Fruit fly (Drosophila melanogaster) whole organism, embryonic: ENCODE data around the gene Ufsp2.
A peak's percentile ranks its signal among the peaks of the same experiment; 100 is the strongest.

ENCODE experiments used
- ATbp ChIP-seq: fragments of 200-800 bp; sonication (Bioruptor generic); optimal IDR thresholded peaks from 2 replicates; lab custom pipeline; 2017; ENCODE audit warnings: missing biosample characterization, mild to moderate bottlenecking, missing genetic modification characterization, missing genetic modification reagents
- Asciz ChIP-seq: fragments of 200-800 bp; sonication (Bioruptor generic); optimal IDR thresholded peaks from 2 replicates; lab custom pipeline; 2017; ENCODE audit warnings: missing biosample characterization, mild to moderate bottlenecking, missing genetic modification characterization, missing genetic modification reagents
- BEAF-32 ChIP-seq: fragments of 200-800 bp; sonication (Bioruptor generic); optimal IDR thresholded peaks from 3 replicates; lab custom pipeline; 2017; ENCODE audit warnings: missing biosample characterization, missing genetic modification characterization, mild to moderate bottlenecking, moderate library complexity, missing genetic modification reagents
- CG10366 ChIP-seq: fragments of 200-800 bp; sonication (Bioruptor generic); IDR thresholded peaks from 2 replicates; pipeline ENCODE4 v1.3.6; 2022; ENCODE audit warnings: missing biosample characterization, missing genetic modification characterization
- CG11085 ChIP-seq: fragments of 200-800 bp; sonication (Bioruptor generic); IDR thresholded peaks from 2 replicates; pipeline ENCODE4 v1.3.6; 2022; ENCODE audit warnings: missing biosample characterization, missing genetic modification characterization
- CG12219 ChIP-seq: fragments of 200-800 bp; sonication (Bioruptor generic); optimal IDR thresholded peaks from 3 replicates; lab custom pipeline; 2018; ENCODE audit warnings: missing biosample characterization, mild to moderate bottlenecking, missing genetic modification characterization
- CG14441 ChIP-seq: fragments of 200-800 bp; sonication (Bioruptor generic); IDR thresholded peaks from 2 replicates; pipeline ENCODE4 v1.3.6; 2022; ENCODE audit warnings: missing biosample characterization, missing genetic modification characterization
- CG15514 ChIP-seq: fragments of 200-800 bp; sonication (Bioruptor generic); optimal IDR thresholded peaks from 3 replicates; lab custom pipeline; 2017; ENCODE audit warnings: missing biosample characterization, missing genetic modification characterization, mild to moderate bottlenecking, moderate library complexity, missing genetic modification reagents
- CG17568 ChIP-seq: fragments of 200-800 bp; sonication (Bioruptor generic); optimal IDR thresholded peaks from 2 replicates; lab custom pipeline; 2018; ENCODE audit warnings: missing biosample characterization, mild to moderate bottlenecking, missing genetic modification characterization, moderate library complexity
- CG17912 ChIP-seq: fragments of 200-800 bp; sonication (Bioruptor generic); optimal IDR thresholded peaks from 2 replicates; lab custom pipeline; 2018; ENCODE audit warnings: missing biosample characterization, mild to moderate bottlenecking, missing genetic modification characterization
- CG31388 ChIP-seq: fragments of 200-800 bp; sonication (Bioruptor generic); optimal IDR thresholded peaks from 2 replicates; lab custom pipeline; 2016; ENCODE audit warnings: missing biosample characterization, missing genetic modification characterization
- CG3281 ChIP-seq: fragments of 200-800 bp; sonication (Bioruptor generic); optimal IDR thresholded peaks from 3 replicates; lab custom pipeline; 2017; ENCODE audit warnings: missing biosample characterization, mild to moderate bottlenecking, missing genetic modification characterization
- CG34224 ChIP-seq: fragments of 200-800 bp; sonication (Bioruptor generic); IDR thresholded peaks from 3 replicates; pipeline ENCODE4 v1.3.6; 2022; ENCODE audit warnings: missing biosample characterization, missing genetic modification characterization; ENCODE audit not compliant: partially characterized antibody
- CG6813 ChIP-seq: fragments of 200-800 bp; sonication (Bioruptor generic); optimal IDR thresholded peaks from 2 replicates; lab custom pipeline; 2017; ENCODE audit warnings: missing biosample characterization, missing genetic modification characterization, mild to moderate bottlenecking, moderate library complexity, missing genetic modification reagents
- CG7745 ChIP-seq: fragments of 200-800 bp; sonication (Bioruptor generic); optimal IDR thresholded peaks from 2 replicates; lab custom pipeline; 2018; ENCODE audit warnings: missing biosample characterization, mild to moderate bottlenecking, missing genetic modification characterization, moderate library complexity
- CG7786 ChIP-seq: fragments of 200-800 bp; sonication (Bioruptor generic); optimal IDR thresholded peaks from 2 replicates; lab custom pipeline; 2016; ENCODE audit warnings: missing biosample characterization, missing genetic modification characterization
- CG8281 ChIP-seq: fragments of 200-800 bp; sonication (Bioruptor generic); optimal IDR thresholded peaks from 2 replicates; lab custom pipeline; 2018; ENCODE audit warnings: missing biosample characterization, mild to moderate bottlenecking, missing genetic modification characterization, moderate library complexity
- CG8290 ChIP-seq, 3 experiments: fragments of 200-800 bp; sonication (Bioruptor generic); optimal IDR thresholded peaks; 2 replicates each; lab custom pipeline; 2016 to 2019; ENCODE audit warnings: missing biosample characterization in 3 of 3, missing genetic modification characterization in 3 of 3, mild to moderate bottlenecking in 2 of 3, moderate library complexity in 1 of 3
- Dll ChIP-seq: fragments of 200-800 bp; sonication (Bioruptor generic); IDR thresholded peaks from 4 replicates; pipeline ENCODE4 v1.3.6; 2022; ENCODE audit warnings: missing biosample characterization, missing genetic modification characterization; ENCODE audit not compliant: partially characterized antibody
- Fer1 ChIP-seq: fragments of 200-800 bp; sonication (Bioruptor generic); optimal IDR thresholded peaks from 2 replicates; lab custom pipeline; 2017; ENCODE audit warnings: missing biosample characterization, mild to moderate bottlenecking, missing genetic modification characterization
- H15 ChIP-seq: fragments of 200-800 bp; sonication (Bioruptor generic); IDR thresholded peaks from 3 replicates; pipeline ENCODE4 v1.3.6; 2022; ENCODE audit warnings: missing biosample characterization, missing genetic modification characterization
- Hey ChIP-seq: fragments of 200-800 bp; sonication (Bioruptor generic); optimal IDR thresholded peaks from 3 replicates; lab custom pipeline; 2018; ENCODE audit warnings: missing biosample characterization, mild to moderate bottlenecking, missing genetic modification characterization
- HmgZ ChIP-seq: fragments of 200-800 bp; sonication (Bioruptor generic); optimal IDR thresholded peaks from 2 replicates; lab custom pipeline; 2018; ENCODE audit warnings: missing biosample characterization, mild to moderate bottlenecking, missing genetic modification characterization
- Jarid2 ChIP-seq: fragments of 200-800 bp; sonication (Bioruptor generic); optimal IDR thresholded peaks from 3 replicates; lab custom pipeline; 2017; ENCODE audit warnings: mild to moderate bottlenecking, missing biosample characterization, missing genetic modification reagents, missing genetic modification characterization
- Med ChIP-seq: fragments of 200-800 bp; sonication (Bioruptor generic); peaks from one replicate; lab custom pipeline; 2016; ENCODE audit warnings: missing biosample characterization, missing genetic modification characterization, mild to moderate bottlenecking, inconsistent platforms, moderate library complexity
- NFAT ChIP-seq: fragments of 200-800 bp; sonication (Bioruptor generic); IDR thresholded peaks from 2 replicates; pipeline ENCODE4 v1.3.6; 2022; ENCODE audit warnings: missing biosample characterization, missing genetic modification characterization
- Ptx1 ChIP-seq: fragments of 200-800 bp; sonication (Bioruptor generic); IDR thresholded peaks from 2 replicates; pipeline ENCODE4 v1.3.6; 2022; ENCODE audit warnings: missing biosample characterization, missing genetic modification characterization
- Stat92E ChIP-seq, 3 experiments: fragments of >200 bp in 2 of 3; fragments of 200-800 bp in 1 of 3; sonication (Bioruptor generic) in 1 of 3; optimal IDR thresholded peaks; 2 replicates each; lab custom pipeline; 2017 to 2019; ENCODE audit warnings: missing biosample characterization in 3 of 3, missing genetic modification characterization in 3 of 3, mild to moderate bottlenecking in 1 of 3, moderate library complexity in 1 of 3
- Tbp ChIP-seq: fragments of >200 bp; optimal IDR thresholded peaks from 2 replicates; lab custom pipeline; 2018; ENCODE audit warnings: missing biosample characterization, missing genetic modification characterization
- YL-1 ChIP-seq: fragments of 200-800 bp; sonication (Bioruptor generic); optimal IDR thresholded peaks from 3 replicates; lab custom pipeline; 2017; ENCODE audit warnings: missing biosample characterization, mild to moderate bottlenecking, missing genetic modification characterization
- chn ChIP-seq: fragments of 200-800 bp; sonication (Bioruptor generic); optimal IDR thresholded peaks from 2 replicates; lab custom pipeline; 2016; ENCODE audit warnings: missing biosample characterization, missing genetic modification characterization
- dimm ChIP-seq: fragments of 200-800 bp; sonication (Bioruptor generic); IDR thresholded peaks from 2 replicates; pipeline ENCODE4 v1.3.6; 2022; ENCODE audit warnings: missing biosample characterization, missing genetic modification characterization
- dm ChIP-seq: fragments of 200-800 bp; sonication (Bioruptor generic); optimal IDR thresholded peaks from 3 replicates; lab custom pipeline; 2016; ENCODE audit warnings: missing biosample characterization, missing genetic modification characterization
- dpn ChIP-seq, 2 experiments: fragments of 200-800 bp; sonication (Bioruptor generic); optimal IDR thresholded peaks; 3 replicates each; lab custom pipeline; 2016; ENCODE audit warnings: missing biosample characterization in 2 of 2, missing genetic modification characterization in 2 of 2
- eyg ChIP-seq: fragments of 200-800 bp; sonication (Bioruptor generic); optimal IDR thresholded peaks from 3 replicates; lab custom pipeline; 2016; ENCODE audit warnings: missing biosample characterization, missing genetic modification characterization
- ham ChIP-seq: fragments of 200-800 bp; sonication (Bioruptor generic); IDR thresholded peaks from 2 replicates; pipeline ENCODE4 v1.3.6; 2022; ENCODE audit warnings: missing biosample characterization, missing genetic modification characterization
- hkb ChIP-seq, 2 experiments: fragments of 200-800 bp in 1 of 2; fragments of >200 bp in 1 of 2; sonication (Bioruptor generic) in 1 of 2; IDR thresholded peaks in 1 of 2; optimal IDR thresholded peaks in 1 of 2; 2 replicates each; pipeline versions ENCODE4 v1.3.6 to Lab custom; 2017 to 2022; ENCODE audit warnings: missing biosample characterization in 1 of 2, missing genetic modification characterization in 1 of 2
- jumu ChIP-seq: fragments of 200-800 bp; sonication (Bioruptor generic); optimal IDR thresholded peaks from 3 replicates; lab custom pipeline; 2016; ENCODE audit warnings: missing biosample characterization, missing genetic modification characterization
- lola ChIP-seq, 3 experiments: fragments of >200 bp in 2 of 3; fragments of 200-800 bp in 1 of 3; sonication (Bioruptor generic) in 1 of 3; optimal IDR thresholded peaks; 2 replicates each; lab custom pipeline; 2017 to 2019; ENCODE audit warnings: missing biosample characterization in 3 of 3, missing genetic modification characterization in 3 of 3, mild to moderate bottlenecking in 1 of 3, moderate library complexity in 1 of 3
- nom ChIP-seq: fragments of 200-800 bp; sonication (Bioruptor generic); optimal IDR thresholded peaks from 2 replicates; lab custom pipeline; 2017; ENCODE audit warnings: missing biosample characterization, missing genetic modification characterization, mild to moderate bottlenecking, moderate library complexity, missing genetic modification reagents
- pan ChIP-seq, 4 experiments: fragments of >200 bp in 3 of 4; fragments of 200-800 bp in 1 of 4; sonication (Bioruptor generic) in 1 of 4; optimal IDR thresholded peaks in 3 of 4; IDR thresholded peaks in 1 of 4; 2 replicates each; pipeline versions ENCODE4 v1.3.6 to Lab custom; 2017 to 2022; ENCODE audit warnings: missing biosample characterization in 2 of 4, missing genetic modification characterization in 2 of 4, mixed read lengths in 1 of 4
- sima ChIP-seq: fragments of 200-800 bp; sonication (Bioruptor generic); optimal IDR thresholded peaks from 2 replicates; lab custom pipeline; 2016; ENCODE audit warnings: missing biosample characterization, missing genetic modification characterization
- tll ChIP-seq, 2 experiments: fragments of 200-800 bp in 1 of 2; fragments of >200 bp in 1 of 2; sonication (Bioruptor generic) in 1 of 2; optimal IDR thresholded peaks; 2 replicates each; lab custom pipeline; 2017 to 2019; ENCODE audit warnings: missing biosample characterization in 2 of 2, missing genetic modification characterization in 2 of 2, mild to moderate bottlenecking in 1 of 2, moderate library complexity in 1 of 2
- trh ChIP-seq: fragments of 200-800 bp; sonication (Bioruptor generic); optimal IDR thresholded peaks from 2 replicates; lab custom pipeline; 2016; ENCODE audit warnings: missing biosample characterization, missing genetic modification characterization
- ttk ChIP-seq: fragments of 200-800 bp; sonication (Bioruptor generic); IDR thresholded peaks from 2 replicates; pipeline ENCODE4 v2.1.2; 2022; ENCODE audit warnings: missing biosample characterization, missing genetic modification characterization
- vnd ChIP-seq: fragments of 200-800 bp; sonication (Bioruptor generic); IDR thresholded peaks from 3 replicates; pipeline ENCODE4 v1.3.6; 2022; ENCODE audit warnings: missing biosample characterization, missing genetic modification characterization; ENCODE audit not compliant: partially characterized antibody

Ufsp2 gene

DNA sequence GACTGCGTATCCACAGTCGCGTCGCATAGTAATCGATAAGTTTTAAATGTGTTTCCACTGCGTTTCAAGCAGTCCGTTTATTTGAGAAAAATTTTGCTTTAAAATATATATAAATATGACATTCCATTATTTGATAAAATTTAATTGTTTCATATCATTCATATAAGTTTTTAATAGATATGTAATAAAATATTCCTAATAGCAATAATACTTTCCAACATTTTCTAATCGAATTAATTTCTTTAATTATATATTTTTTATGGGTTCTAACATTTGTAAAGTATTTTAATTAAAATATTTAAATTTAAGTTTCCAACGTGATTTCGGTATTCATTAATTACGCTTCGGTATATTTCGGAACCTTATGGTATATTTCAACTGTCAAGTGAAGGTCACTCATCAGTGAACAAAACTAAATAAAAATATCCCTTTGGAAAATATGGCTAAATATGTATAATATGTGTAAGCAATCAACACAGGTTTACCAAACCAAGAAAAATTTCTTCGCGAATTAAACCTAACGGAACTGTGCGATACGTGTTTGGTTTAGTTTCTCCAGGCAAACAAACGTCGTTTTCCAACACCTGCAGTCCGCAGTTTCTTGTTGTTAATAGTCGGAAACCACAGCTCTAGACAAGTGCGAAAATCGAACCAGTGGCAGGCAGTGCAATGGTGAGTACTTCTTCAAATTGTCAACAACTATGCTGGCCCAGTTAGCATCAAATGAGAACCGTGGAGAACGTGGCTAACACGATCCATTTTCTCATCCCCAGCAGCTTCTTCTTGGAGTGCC lies 13.1 kb upstream of the Ufsp2 start, which contains the start of the genes CG7739 and SCCRO (continued):
- TF ChIP-seq NFAT (GFP tag; lab: Robert Waterston, UW): peak; percentile 70
- TF ChIP-seq jumu (GFP tag; lab: Kevin White, UChicago): peak; percentile 32
- TF ChIP-seq Ptx1 (GFP tag; lab: Robert Waterston, UW): peak; percentile 75
- no peak for TF ChIP-seq pan (optimal IDR thresholded peaks at IDR 0.05; lab: Kevin White, UChicago)
- TF ChIP-seq pan (GFP tag; optimal IDR thresholded peaks at IDR 0.05 in 1 of 2, IDR thresholded peaks at IDR 0.05 in 1 of 2): peak in 1 of 2 experiments; percentile 85
- peak; percentile 71 for TF ChIP-seq CG14441 (GFP tag; lab: Robert Waterston, UW)
- peak; percentile 47 for TF ChIP-seq CG7786 (GFP tag; lab: Kevin White, UChicago)
- no peak for TF ChIP-seq eyg (GFP tag; lab: Kevin White, UChicago)
- peak in 1 of 3 experiments; percentile 45 for TF ChIP-seq lola (GFP tag; optimal IDR thresholded peaks at IDR 0.05; lab: Kevin White, UChicago)
- peak; percentile 59; the same call in 2 of the 4 replicates for TF ChIP-seq Dll (GFP tag; lab: Robert Waterston, UW)
- peak; percentile 28 for TF ChIP-seq CG17912 (GFP tag; lab: Kevin White, UChicago)
- TF ChIP-seq CG11085: peak; percentile 66
- TF ChIP-seq CG17568 (GFP tag; lab: Kevin White, UChicago): no peak
- TF ChIP-seq CG31388 (GFP tag; lab: Kevin White, UChicago): no peak
- peak; percentile 8; the same call in 1 of the 2 replicates for TF ChIP-seq ham (GFP tag; lab: Robert Waterston, UW)
- peak; percentile 71 for TF ChIP-seq CG15514 (GFP tag; lab: Kevin White, UChicago)
- TF ChIP-seq BEAF-32 (GFP tag; lab: Kevin White, UChicago): peak; percentile 67
- peak; percentile 92 for TF ChIP-seq Med
- no peak for TF ChIP-seq nom (GFP tag; lab: Kevin White, UChicago)
- no peak for TF ChIP-seq Fer1 (GFP tag; lab: Kevin White, UChicago)
- TF ChIP-seq CG12219 (GFP tag; lab: Kevin White, UChicago): no peak
- TF ChIP-seq CG34224: peak; percentile 56; the same call in 1 of the 3 replicates
- TF ChIP-seq Jarid2: no peak
- TF ChIP-seq CG6813 (GFP tag; lab: Kevin White, UChicago): no peak
- TF ChIP-seq CG8290 (GFP tag; optimal IDR thresholded peaks at IDR 0.05; lab: Kevin White, UChicago): no peak
- no peak for TF ChIP-seq CG8290 (tag; optimal IDR thresholded peaks at IDR 0.05; lab: Kevin White, UChicago)
- peak; percentile 70 for TF ChIP-seq CG10366 (GFP tag; lab: Robert Waterston, UW)
- peak; percentile 49 for TF ChIP-seq chn (GFP tag; lab: Kevin White, UChicago)
- peak; percentile 12 for TF ChIP-seq dm (GFP tag; lab: Kevin White, UChicago)
- no peak for TF ChIP-seq Hey
- no peak for TF ChIP-seq ATbp (GFP tag; lab: Kevin White, UChicago)
- TF ChIP-seq hkb (optimal IDR thresholded peaks at IDR 0.05; lab: Kevin White, UChicago): no peak
- TF ChIP-seq hkb (GFP tag; IDR thresholded peaks at IDR 0.05; lab: Robert Waterston, UW): no peak
- no peak for TF ChIP-seq Stat92E (GFP tag; optimal IDR thresholded peaks at IDR 0.05; lab: Kevin White, UChicago)
- no peak for TF ChIP-seq H15 (GFP tag; lab: Robert Waterston, UW)
- TF ChIP-seq Asciz: no peak
- no peak for TF ChIP-seq dimm (GFP tag; lab: Robert Waterston, UW)
- TF ChIP-seq CG3281 (GFP tag; lab: Kevin White, UChicago): peak; percentile 25
- TF ChIP-seq trh: no peak
- TF ChIP-seq dpn (GFP tag; optimal IDR thresholded peaks at IDR 0.05; lab: Kevin White, UChicago): peak; percentile 22 to 23
- no peak for TF ChIP-seq CG8281 (tag; lab: Kevin White, UChicago)
- peak; percentile 20 for TF ChIP-seq HmgZ
- peak in 1 of 2 experiments; percentile 23 for TF ChIP-seq tll (GFP tag; optimal IDR thresholded peaks at IDR 0.05; lab: Kevin White, UChicago)
- TF ChIP-seq YL-1: peak; percentile 42
- TF ChIP-seq Tbp (GFP tag; lab: Kevin White, UChicago): no peak
- TF ChIP-seq sima (GFP tag; lab: Kevin White, UChicago): no peak
- TF ChIP-seq vnd (GFP tag; lab: Robert Waterston, UW): peak; percentile 7; the same call in 1 of the 3 replicates
- peak; percentile 66 for TF ChIP-seq ttk (GFP tag; lab: Robert Waterston, UW)
- no peak for TF ChIP-seq CG7745 (tag; lab: Kevin White, UChicago)
